Worm (Caenorhabditis elegans): ENCODE measurements around the gene nep-12.

DNA sequence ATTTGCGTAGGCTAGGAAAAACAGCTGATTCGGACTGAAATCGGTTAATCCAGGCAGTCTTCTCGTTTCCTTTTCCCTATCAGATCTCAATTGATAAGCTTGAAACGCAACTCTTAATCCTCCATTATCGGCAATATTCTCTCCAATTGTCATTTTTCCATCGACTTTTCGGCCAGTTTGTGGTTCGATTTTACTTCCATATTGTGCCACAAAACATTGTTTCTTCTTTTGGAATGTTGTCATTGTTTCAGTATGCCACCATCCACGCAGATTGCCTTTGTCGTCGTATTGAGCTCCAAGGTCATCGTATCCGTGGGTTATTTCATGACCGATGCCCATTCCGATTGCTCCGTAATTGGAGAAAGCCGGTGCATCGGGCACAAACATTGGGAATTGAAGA lies 8.5 kb downstream of the nep-12 start:
- TF ChIP-seq nhr-48 (tag; optimal IDR thresholded peaks at IDR 0.05) (no peak), zfp-2 (tag; optimal IDR thresholded peaks at IDR 0.05) (no peak), F26F4.8 (GFP tag; conservative IDR thresholded peaks at IDR 0.05) (no peak), ces-1 (GFP tag; optimal IDR thresholded peaks at IDR 0.05) (no peak)
